ENCODE assay signal across 2 fruit fly cellular contexts in genomic region chr3L:7861807-7862206, dm6.
TF ChIP-seq lines count a peak whose summit lies in the region.

No protein-coding gene starts in this region.

TF ChIP-seq in whole organism, embryonic, 481 proteins besides CTCF, POLR2A, EP300 and RAD21 (continued from another document and continues in another):
- no peak for TF ChIP-seq repo (GFP tag; optimal IDR thresholded peaks at IDR 0.05; lab: Kevin White, UChicago)
- peak; percentile 53 for TF ChIP-seq CG7556 (GFP tag; optimal IDR thresholded peaks at IDR 0.05; lab: Kevin White, UChicago)
- no peak for TF ChIP-seq Trl (optimal IDR thresholded peaks at IDR 0.05; lab: Kevin White, UChicago)
- TF ChIP-seq Trl (GFP tag; optimal IDR thresholded peaks at IDR 0.05; lab: Kevin White, UChicago), result no peak
- TF ChIP-seq unpg (GFP tag; optimal IDR thresholded peaks at IDR 0.05; lab: Kevin White, UChicago), result peak; percentile 56
- TF ChIP-seq Sox100B (GFP tag; optimal IDR thresholded peaks at IDR 0.05; lab: Kevin White, UChicago), result peak; percentile 40
- no peak for TF ChIP-seq Gsc (GFP tag; IDR thresholded peaks at IDR 0.05; lab: Robert Waterston, UW)
- TF ChIP-seq CG18262 (tag; optimal IDR thresholded peaks at IDR 0.05; lab: Kevin White, UChicago), result peak; percentile 70
- peak; percentile 1 for TF ChIP-seq CG18476 (GFP tag; optimal IDR thresholded peaks at IDR 0.05; lab: Kevin White, UChicago)
- no peak for TF ChIP-seq H2.0 (GFP tag; IDR thresholded peaks at IDR 0.05; lab: Robert Waterston, UW)
- TF ChIP-seq wor (GFP tag; IDR thresholded peaks at IDR 0.05; lab: Robert Waterston, UW), result no peak
- peak; percentile 58 for TF ChIP-seq nmo (GFP tag; optimal IDR thresholded peaks at IDR 0.05; lab: Kevin White, UChicago)
- peak; percentile 38 for TF ChIP-seq CG13424 (tag; optimal IDR thresholded peaks at IDR 0.05; lab: Kevin White, UChicago)
- peak; percentile 54 for TF ChIP-seq CG14710 (tag; optimal IDR thresholded peaks at IDR 0.05; lab: Kevin White, UChicago)
- peak; percentile 21; the same call in 1 of the 2 replicates for TF ChIP-seq vvl (GFP tag; IDR thresholded peaks at IDR 0.05; lab: Robert Waterston, UW)
- peak; percentile 51 for TF ChIP-seq tio (GFP tag; optimal IDR thresholded peaks at IDR 0.05; lab: Kevin White, UChicago)
- no peak for TF ChIP-seq her (GFP tag; optimal IDR thresholded peaks at IDR 0.05; lab: Kevin White, UChicago)
- TF ChIP-seq CG1647 (GFP tag; optimal IDR thresholded peaks at IDR 0.05; lab: Kevin White, UChicago), result no peak
- no peak for TF ChIP-seq trh (GFP tag; optimal IDR thresholded peaks at IDR 0.05; lab: Kevin White, UChicago)
- peak in 1 of 3 experiments; percentile 68 for TF ChIP-seq lola (GFP tag; optimal IDR thresholded peaks at IDR 0.05; lab: Kevin White, UChicago)
- no peak for TF ChIP-seq CG10274 (GFP tag; optimal IDR thresholded peaks at IDR 0.05; lab: Kevin White, UChicago)
- peak; percentile 52 for TF ChIP-seq Blimp-1 (GFP tag; optimal IDR thresholded peaks at IDR 0.05; lab: Kevin White, UChicago)
- peak; percentile 4 for TF ChIP-seq fd96Cb (tag; optimal IDR thresholded peaks at IDR 0.05; lab: Kevin White, UChicago)
- TF ChIP-seq sima (GFP tag; optimal IDR thresholded peaks at IDR 0.05; lab: Kevin White, UChicago), result no peak
- no peak for TF ChIP-seq CG4854 (GFP tag; optimal IDR thresholded peaks at IDR 0.05; lab: Kevin White, UChicago)
- TF ChIP-seq CG13296 (GFP tag; optimal IDR thresholded peaks at IDR 0.05; lab: Kevin White, UChicago), result no peak
- TF ChIP-seq CG8359 (GFP tag; optimal IDR thresholded peaks at IDR 0.05; lab: Kevin White, UChicago; ENCODE audit: borderline replicate concordance), result no peak
- no peak for TF ChIP-seq Dfd (GFP tag; optimal IDR thresholded peaks at IDR 0.05; lab: Kevin White, UChicago)
- TF ChIP-seq nom (GFP tag; optimal IDR thresholded peaks at IDR 0.05; lab: Kevin White, UChicago), result no peak
- TF ChIP-seq tgo (GFP tag; IDR thresholded peaks at IDR 0.05; lab: Robert Waterston, UW), result 0 out of 3 replicates have a peak, but pooled peaks have one; percentile 32
- no peak for TF ChIP-seq GATAe (GFP tag; conservative IDR thresholded peaks at IDR 0.05; lab: Robert Waterston, UW)
- no peak for TF ChIP-seq zfh2 (GFP tag; optimal IDR thresholded peaks at IDR 0.05; lab: Kevin White, UChicago)
- TF ChIP-seq Chrac-16 (GFP tag; optimal IDR thresholded peaks at IDR 0.05; lab: Kevin White, UChicago), result no peak
- TF ChIP-seq CG15696 (tag; optimal IDR thresholded peaks at IDR 0.05; lab: Kevin White, UChicago), result peak; percentile 47
- no peak for TF ChIP-seq Nf-YA (GFP tag; IDR thresholded peaks at IDR 0.05; lab: Robert Waterston, UW)
- peak; percentile 67 for TF ChIP-seq CG10979 (tag; optimal IDR thresholded peaks at IDR 0.05; lab: Kevin White, UChicago)
- peak; percentile 45 for TF ChIP-seq PHDP (tag; optimal IDR thresholded peaks at IDR 0.05; lab: Kevin White, UChicago)
- no peak for TF ChIP-seq CG32767 (GFP tag; IDR thresholded peaks at IDR 0.05; lab: Robert Waterston, UW)
- TF ChIP-seq HLH3B (GFP tag; IDR thresholded peaks at IDR 0.05; lab: Robert Waterston, UW), result 0 out of 2 replicates have a peak, but pooled peaks have one; percentile 21
- TF ChIP-seq CG17328 (GFP tag; IDR thresholded peaks at IDR 0.05; lab: Robert Waterston, UW), result peak; percentile 77
- TF ChIP-seq sqz (GFP tag; optimal IDR thresholded peaks at IDR 0.05; lab: Kevin White, UChicago), result peak; percentile 26
- TF ChIP-seq Nf-YB (GFP tag; optimal IDR thresholded peaks at IDR 0.05; lab: Kevin White, UChicago), result peak; percentile 14
- peak; percentile 28 for TF ChIP-seq CG17385 (GFP tag; optimal IDR thresholded peaks at IDR 0.05; lab: Kevin White, UChicago)
- TF ChIP-seq CG15269 (tag; optimal IDR thresholded peaks at IDR 0.05; lab: Kevin White, UChicago), result peak; percentile 50
- peak; percentile 9 for TF ChIP-seq Abd-B (GFP tag; optimal IDR thresholded peaks at IDR 0.05; lab: Kevin White, UChicago)
- TF ChIP-seq Ravus (GFP tag; IDR thresholded peaks at IDR 0.05; lab: Robert Waterston, UW), result no peak
- TF ChIP-seq sens (GFP tag; lab: Kevin White, UChicago), result no peak
- TF ChIP-seq B-H1 (GFP tag; IDR thresholded peaks at IDR 0.05; lab: Robert Waterston, UW), result no peak
- no peak for TF ChIP-seq CG8765 (GFP tag; IDR thresholded peaks at IDR 0.05; lab: Robert Waterston, UW)
- TF ChIP-seq sug (tag; optimal IDR thresholded peaks at IDR 0.05; lab: Kevin White, UChicago), result no peak
- TF ChIP-seq CG18599 (GFP tag; optimal IDR thresholded peaks at IDR 0.05; lab: Kevin White, UChicago), result peak; percentile 23
- TF ChIP-seq eyg (GFP tag; optimal IDR thresholded peaks at IDR 0.05; lab: Kevin White, UChicago), result no peak
- TF ChIP-seq CG6765 (GFP tag; optimal IDR thresholded peaks at IDR 0.05; lab: Kevin White, UChicago), result no peak
- TF ChIP-seq CG5953 (GFP tag; IDR thresholded peaks at IDR 0.05; lab: Robert Waterston, UW), result no peak
- TF ChIP-seq grau (tag; optimal IDR thresholded peaks at IDR 0.05; lab: Kevin White, UChicago), result peak; percentile 64
- TF ChIP-seq Mes4 (GFP tag; optimal IDR thresholded peaks at IDR 0.05; lab: Kevin White, UChicago), result no peak
- TF ChIP-seq D19B (GFP tag; optimal IDR thresholded peaks at IDR 0.05; lab: Kevin White, UChicago), result peak; percentile 5
- no peak for TF ChIP-seq CG14667 (GFP tag; IDR thresholded peaks at IDR 0.05; lab: Robert Waterston, UW)
- peak; percentile 69 for TF ChIP-seq gsb-n (tag; optimal IDR thresholded peaks at IDR 0.05; lab: Kevin White, UChicago)
- no peak for TF ChIP-seq CG4617 (GFP tag; optimal IDR thresholded peaks at IDR 0.05; lab: Kevin White, UChicago; ENCODE audit: borderline replicate concordance)
- TF ChIP-seq CG15073 (GFP tag; optimal IDR thresholded peaks at IDR 0.05; lab: Kevin White, UChicago), result no peak
- peak; percentile 52 for TF ChIP-seq phol (tag; optimal IDR thresholded peaks at IDR 0.05; lab: Kevin White, UChicago)
- peak; percentile 7 for TF ChIP-seq CG15601 (tag; optimal IDR thresholded peaks at IDR 0.05; lab: Kevin White, UChicago)
- TF ChIP-seq twi (tag; optimal IDR thresholded peaks at IDR 0.05; lab: Kevin White, UChicago), result no peak
- no peak for TF ChIP-seq CHES-1-like (GFP tag; optimal IDR thresholded peaks at IDR 0.05; lab: Kevin White, UChicago)
- peak in 1 of 2 experiments; percentile 48 for TF ChIP-seq eve (GFP tag; optimal IDR thresholded peaks at IDR 0.05; lab: Kevin White, UChicago)
- TF ChIP-seq oc (tag; optimal IDR thresholded peaks at IDR 0.05; lab: Kevin White, UChicago), result no peak
- no peak for TF ChIP-seq NFAT (GFP tag; IDR thresholded peaks at IDR 0.05; lab: Robert Waterston, UW)

TF ChIP-seq in whole organism, prepupa, 60 proteins besides CTCF, POLR2A, EP300 and RAD21 (continued from another document):
- no peak for TF ChIP-seq lz (GFP tag; optimal IDR thresholded peaks at IDR 0.05; lab: Kevin White, UChicago)
- TF ChIP-seq CG3032 (tag; optimal IDR thresholded peaks at IDR 0.05; lab: Kevin White, UChicago), result no peak
- no peak for TF ChIP-seq CG11294 (GFP tag; IDR thresholded peaks at IDR 0.05; lab: Robert Waterston, UW)
- peak; percentile 24 for TF ChIP-seq acj6 (GFP tag; optimal IDR thresholded peaks at IDR 0.05; lab: Kevin White, UChicago)
- TF ChIP-seq ss (GFP tag; optimal IDR thresholded peaks at IDR 0.05; lab: Kevin White, UChicago), result no peak
- no peak for TF ChIP-seq Ets21C (GFP tag; optimal IDR thresholded peaks at IDR 0.05; lab: Kevin White, UChicago)
- no peak for TF ChIP-seq Ets96B (tag; optimal IDR thresholded peaks at IDR 0.05; lab: Kevin White, UChicago)
- TF ChIP-seq Lpt (GFP tag; optimal IDR thresholded peaks at IDR 0.05; lab: Kevin White, UChicago), result no peak
- peak; percentile 28 for TF ChIP-seq CG6792 (GFP tag; optimal IDR thresholded peaks at IDR 0.05; lab: Kevin White, UChicago)
- peak; percentile 31 for TF ChIP-seq Met (GFP tag; optimal IDR thresholded peaks at IDR 0.05; lab: Kevin White, UChicago)
- no peak for TF ChIP-seq CG11902 (GFP tag; optimal IDR thresholded peaks at IDR 0.05; lab: Kevin White, UChicago)
- TF ChIP-seq CG9139 (GFP tag; optimal IDR thresholded peaks at IDR 0.05; lab: Kevin White, UChicago), result no peak
- TF ChIP-seq Hr38 (GFP tag; optimal IDR thresholded peaks at IDR 0.05; lab: Kevin White, UChicago), result no peak
- TF ChIP-seq CG11762 (GFP tag; optimal IDR thresholded peaks at IDR 0.05; lab: Kevin White, UChicago; ENCODE audit: insufficient read depth), result no peak
- TF ChIP-seq Sox14 (GFP tag; optimal IDR thresholded peaks at IDR 0.05; lab: Kevin White, UChicago), result no peak
- TF ChIP-seq CG31627 (GFP tag; optimal IDR thresholded peaks at IDR 0.05; lab: Kevin White, UChicago), result peak; percentile 15
- no peak for TF ChIP-seq CG8119 (GFP tag; IDR thresholded peaks at IDR 0.05; lab: Robert Waterston, UW)
- TF ChIP-seq spab (GFP tag; optimal IDR thresholded peaks at IDR 0.05; lab: Kevin White, UChicago), result no peak
- TF ChIP-seq CG4318 (GFP tag; optimal IDR thresholded peaks at IDR 0.05; lab: Kevin White, UChicago), result no peak
- 0 out of 3 replicates have a peak, but pooled peaks have one; percentile 0 for TF ChIP-seq CG6163 (GFP tag; IDR thresholded peaks at IDR 0.05; lab: Robert Waterston, UW)
- TF ChIP-seq CG6276 (GFP tag; optimal IDR thresholded peaks at IDR 0.05; lab: Kevin White, UChicago), result no peak
- TF ChIP-seq CG15336 (GFP tag; IDR thresholded peaks at IDR 0.05; lab: Robert Waterston, UW), result 0 out of 2 replicates have a peak, but pooled peaks have one; percentile 26
- TF ChIP-seq CG34406 (GFP tag; optimal IDR thresholded peaks at IDR 0.05; lab: Kevin White, UChicago), result peak; percentile 46
- no peak for TF ChIP-seq Gug (GFP tag; IDR thresholded peaks at IDR 0.05; lab: Robert Waterston, UW)
- TF ChIP-seq salr (GFP tag; optimal IDR thresholded peaks at IDR 0.05; lab: Kevin White, UChicago), result no peak
- TF ChIP-seq CG10669 (GFP tag; optimal IDR thresholded peaks at IDR 0.05; lab: Kevin White, UChicago), result no peak
- no peak for TF ChIP-seq pdm3 (GFP tag; optimal IDR thresholded peaks at IDR 0.05; lab: Kevin White, UChicago)
- TF ChIP-seq dsx (GFP tag; optimal IDR thresholded peaks at IDR 0.05; lab: Kevin White, UChicago; ENCODE audit: poor library complexity, severe bottlenecking), result no peak
- TF ChIP-seq eg (GFP tag; IDR thresholded peaks at IDR 0.05; lab: Robert Waterston, UW), result no peak
- no peak for TF ChIP-seq Eip93F (GFP tag; optimal IDR thresholded peaks at IDR 0.05; lab: Kevin White, UChicago)
- TF ChIP-seq CG8319 (GFP tag; optimal IDR thresholded peaks at IDR 0.05; lab: Kevin White, UChicago), result no peak
- no peak for TF ChIP-seq fd59A (GFP tag; optimal IDR thresholded peaks at IDR 0.05; lab: Kevin White, UChicago)
- TF ChIP-seq cyc (GFP tag; optimal IDR thresholded peaks at IDR 0.05; lab: Kevin White, UChicago), result peak; percentile 10
- TF ChIP-seq Blimp-1 (GFP tag; optimal IDR thresholded peaks at IDR 0.05; lab: Kevin White, UChicago), result no peak
- no peak for TF ChIP-seq fkh (GFP tag; optimal IDR thresholded peaks at IDR 0.05; lab: Kevin White, UChicago)
- peak; percentile 51 for TF ChIP-seq OdsH (GFP tag; optimal IDR thresholded peaks at IDR 0.05; lab: Kevin White, UChicago)
